Worm (Caenorhabditis elegans): Measurements from ENCODE around the gene par-5.

par-5 gene

ce11 chrIV:11859995-11860605 is 38.4 kb upstream of the par-5 start, which contains the start of gene mob-1:
Gene mob-1 (plus strand): TSS chrIV:11860555.
- TF ChIP-seq mdl-1 (tag; optimal IDR thresholded peaks at IDR 0.05) = peak in 1 of 2 experiments; percentile 34
- peak; percentile 66 for TF ChIP-seq mxl-3 (GFP tag; optimal IDR thresholded peaks at IDR 0.05)
- peak; percentile 7 for TF ChIP-seq hlh-11 (tag; optimal IDR thresholded peaks at IDR 0.05)
- TF ChIP-seq zag-1 (tag; optimal IDR thresholded peaks at IDR 0.05) = no peak
- TF ChIP-seq lir-3 (tag; optimal IDR thresholded peaks at IDR 0.05) = no peak
- peak; percentile 29 for TF ChIP-seq mes-2 (tag; optimal IDR thresholded peaks at IDR 0.05; ENCODE audit: poor library complexity, severe bottlenecking)
- TF ChIP-seq lin-38 (GFP tag; IDR thresholded peaks at IDR 0.05) = peak; percentile 39
- no peak for TF ChIP-seq zfp-3 (GFP tag; conservative IDR thresholded peaks at IDR 0.05)
- no peak for TF ChIP-seq vab-7 (GFP tag; IDR thresholded peaks at IDR 0.05)
- no peak for TF ChIP-seq nhr-11 (tag; optimal IDR thresholded peaks at IDR 0.05)
- no peak for TF ChIP-seq lin-29 (GFP tag; IDR thresholded peaks at IDR 0.05)
- no peak for TF ChIP-seq nhr-28 (tag; optimal IDR thresholded peaks at IDR 0.05)
- peak; percentile 38 for TF ChIP-seq aha-1 (tag)
- no peak for TF ChIP-seq dmd-8 (GFP tag; IDR thresholded peaks at IDR 0.05)
- no peak for TF ChIP-seq ceh-44 (GFP tag; IDR thresholded peaks at IDR 0.05)
- no peak for TF ChIP-seq spr-1 (tag; optimal IDR thresholded peaks at IDR 0.05)
- no peak for TF ChIP-seq F44E2.7 (GFP tag; IDR thresholded peaks at IDR 0.05)
- no peak for TF ChIP-seq ztf-11 (tag; optimal IDR thresholded peaks at IDR 0.05)
- 0 out of 2 replicates have a peak, but pooled peaks have one; percentile 11 for TF ChIP-seq snpc-1.2 (GFP tag; IDR thresholded peaks at IDR 0.05)
- no peak for TF ChIP-seq egl-43 (GFP tag; IDR thresholded peaks at IDR 0.05)
- TF ChIP-seq ZK337.2 (GFP tag; IDR thresholded peaks at IDR 0.05) = no peak
- no peak for TF ChIP-seq daf-8 (GFP tag; IDR thresholded peaks at IDR 0.05)
- no peak for TF ChIP-seq egl-27 (tag; optimal IDR thresholded peaks at IDR 0.05)
- peak; percentile 7 for TF ChIP-seq nhr-77 (tag; optimal IDR thresholded peaks at IDR 0.05)
- TF ChIP-seq sdz-12 (GFP tag; optimal IDR thresholded peaks at IDR 0.05) = no peak
- TF ChIP-seq dve-1 (tag; optimal IDR thresholded peaks at IDR 0.05; ENCODE audit: insufficient read depth) = peak; percentile 42
- TF ChIP-seq F49E8.2 (tag; optimal IDR thresholded peaks at IDR 0.05; ENCODE audit: borderline replicate concordance) = no peak
- TF ChIP-seq ama-1 (optimal IDR thresholded peaks at IDR 0.05) = peak; percentile 54
- no peak for TF ChIP-seq ceh-32 (tag; optimal IDR thresholded peaks at IDR 0.05; ENCODE audit: poor library complexity)
- TF ChIP-seq F37D6.2 (tag; optimal IDR thresholded peaks at IDR 0.05) = no peak
- TF ChIP-seq dpl-1 (GFP tag; optimal IDR thresholded peaks at IDR 0.05) = no peak
- 0 out of 2 replicates have a peak, but pooled peaks have one; percentile 36 for TF ChIP-seq lim-7 (GFP tag; IDR thresholded peaks at IDR 0.05)
- no peak for TF ChIP-seq Y75B8A.6 (GFP tag; IDR thresholded peaks at IDR 0.05)
- TF ChIP-seq daf-19 (GFP tag; conservative IDR thresholded peaks at IDR 0.05) = no peak
- TF ChIP-seq D1046.2 (GFP tag; IDR thresholded peaks at IDR 0.05) = no peak
- TF ChIP-seq daf-16 (GFP tag; optimal IDR thresholded peaks at IDR 0.05) = no peak
- peak; percentile 43 for TF ChIP-seq daf-16 (tag; optimal IDR thresholded peaks at IDR 0.05)
- peak; percentile 54 for TF ChIP-seq hlh-30 (tag; optimal IDR thresholded peaks at IDR 0.05; ENCODE audit: insufficient read depth)
- no peak for TF ChIP-seq fos-1 (tag; optimal IDR thresholded peaks at IDR 0.05)
- no peak for TF ChIP-seq nhr-102 (tag; optimal IDR thresholded peaks at IDR 0.05)
- TF ChIP-seq ceh-62 (tag; optimal IDR thresholded peaks at IDR 0.05) = no peak
- TF ChIP-seq ceh-82 (tag; optimal IDR thresholded peaks at IDR 0.05) = no peak
- TF ChIP-seq lsy-2 (tag; optimal IDR thresholded peaks at IDR 0.05) = peak in 1 of 2 experiments; percentile 31
